Worm (Caenorhabditis elegans) whole organism, young adult: ENCODE results near the gene flp-23.

Experiments used
- B0019.2 ChIP-seq: fragments of 200-800 bp; sonication (Bioruptor generic); conservative IDR thresholded peaks from 2 replicates; pipeline ENCODE4 v1.3.6; 2022; ENCODE audit warnings: missing genetic modification reagents, missing genetic modification characterization, missing compliant biosample characterization
- B0336.3 ChIP-seq: fragments of 200-800 bp; sonication (Bioruptor generic); IDR thresholded peaks from 2 replicates; pipeline ENCODE4 v1.3.6; 2022; ENCODE audit warnings: missing genetic modification characterization, missing compliant biosample characterization
- F10E7.11 ChIP-seq: sonication (generic microtip); optimal IDR thresholded peaks from 2 replicates; lab custom pipeline; 2017; ENCODE audit warnings: mild to moderate bottlenecking, missing genetic modification characterization, moderate library complexity, missing compliant biosample characterization
- F22D6.2 ChIP-seq: sonication (generic microtip); optimal IDR thresholded peaks from 2 replicates; lab custom pipeline; 2016; ENCODE audit warnings: mild to moderate bottlenecking, missing genetic modification characterization, missing compliant biosample characterization
- F49E8.2 ChIP-seq: sonication (generic microtip); optimal IDR thresholded peaks from 3 replicates; lab custom pipeline; 2017; ENCODE audit warnings: missing genetic modification characterization, mild to moderate bottlenecking, missing compliant biosample characterization, antibody characterized with exemption, moderate library complexity; ENCODE audit not compliant: insufficient read depth
- F52B5.7 ChIP-seq: sonication (generic microtip); optimal IDR thresholded peaks from 2 replicates; lab custom pipeline; 2016; ENCODE audit warnings: mild to moderate bottlenecking, missing genetic modification characterization, missing compliant biosample characterization
- F55B11.4 ChIP-seq: sonication (generic microtip); optimal IDR thresholded peaks from 2 replicates; lab custom pipeline; 2016; ENCODE audit warnings: missing compliant biosample characterization, missing genetic modification characterization, borderline replicate concordance; ENCODE audit not compliant: insufficient read depth
- F57A8.1 ChIP-seq: fragments of 200-800 bp; sonication (Bioruptor generic); optimal IDR thresholded peaks from 2 replicates; lab custom pipeline; 2018; ENCODE audit warnings: mild to moderate bottlenecking, missing genetic modification characterization, moderate library complexity, missing compliant biosample characterization
- F57C9.4 ChIP-seq: sonication (generic microtip); optimal IDR thresholded peaks from 2 replicates; lab custom pipeline; 2017; ENCODE audit warnings: mild to moderate bottlenecking, missing genetic modification characterization, missing compliant biosample characterization
- K11D2.4 ChIP-seq: fragments of 200-800 bp; sonication (Bioruptor generic); IDR thresholded peaks from 2 replicates; pipeline ENCODE4 v1.3.6; 2022; ENCODE audit warnings: missing genetic modification reagents, missing genetic modification characterization, missing compliant biosample characterization
- T07F8.4 ChIP-seq: sonication (generic microtip); optimal IDR thresholded peaks from 2 replicates; lab custom pipeline; 2016; ENCODE audit warnings: mild to moderate bottlenecking, missing genetic modification characterization, moderate library complexity, missing compliant biosample characterization
- T26A5.8 ChIP-seq: sonication (generic microtip); optimal IDR thresholded peaks from 2 replicates; lab custom pipeline; 2016; ENCODE audit warnings: missing genetic modification characterization, missing compliant biosample characterization
- Y53F4B.3 ChIP-seq: fragments of 200-800 bp; sonication (Bioruptor generic); IDR thresholded peaks from 2 replicates; pipeline ENCODE4 v1.3.6; 2022; ENCODE audit warnings: missing genetic modification reagents, missing genetic modification characterization, missing compliant biosample characterization
- attf-5 ChIP-seq: fragments of 200-800 bp; sonication (Bioruptor generic); optimal IDR thresholded peaks from 2 replicates; lab custom pipeline; 2018; ENCODE audit warnings: mild to moderate bottlenecking, missing genetic modification characterization, missing compliant biosample characterization
- attf-6 ChIP-seq: fragments of 200-800 bp; sonication (Bioruptor generic); IDR thresholded peaks from 2 replicates; pipeline ENCODE4 v1.3.6; 2022; ENCODE audit warnings: missing genetic modification reagents, missing genetic modification characterization, missing compliant biosample characterization
- ccch-3 ChIP-seq: fragments of 200-800 bp; sonication (Bioruptor generic); optimal IDR thresholded peaks from 2 replicates; lab custom pipeline; 2018; ENCODE audit warnings: mild to moderate bottlenecking, missing genetic modification characterization, missing compliant biosample characterization
- cebp-1 ChIP-seq, 2 experiments: fragments of 200-800 bp in 1 of 2; sonication (Bioruptor generic) in 1 of 2; sonication (generic microtip) in 1 of 2; IDR thresholded peaks in 1 of 2; optimal IDR thresholded peaks in 1 of 2; 2 replicates each; pipeline versions ENCODE4 v1.3.6 to Lab custom; 2017 to 2022; ENCODE audit warnings: missing compliant biosample characterization in 2 of 2, missing genetic modification characterization in 2 of 2, mild to moderate bottlenecking in 1 of 2, missing genetic modification reagents in 1 of 2, moderate library complexity in 1 of 2
- cebp-2 ChIP-seq: fragments of 200-800 bp; sonication (Bioruptor generic); IDR thresholded peaks from 2 replicates; pipeline ENCODE4 v1.3.6; 2022; ENCODE audit warnings: missing genetic modification characterization, missing compliant biosample characterization
- ceh-27 ChIP-seq: fragments of 200-800 bp; sonication (Bioruptor generic); optimal IDR thresholded peaks from 2 replicates; lab custom pipeline; 2018; ENCODE audit warnings: mild to moderate bottlenecking, missing genetic modification characterization, moderate library complexity, missing compliant biosample characterization
- ceh-40 ChIP-seq: fragments of 200-800 bp; sonication (Bioruptor generic); IDR thresholded peaks from 2 replicates; pipeline ENCODE4 v1.3.6; 2022; ENCODE audit warnings: missing genetic modification characterization, missing compliant biosample characterization
- ceh-79 ChIP-seq: sonication (generic microtip); optimal IDR thresholded peaks from 2 replicates; lab custom pipeline; 2017; ENCODE audit warnings: mild to moderate bottlenecking, missing genetic modification characterization, missing compliant biosample characterization
- chd-7 ChIP-seq: sonication (generic microtip); optimal IDR thresholded peaks from 2 replicates; lab custom pipeline; 2016; ENCODE audit warnings: mild to moderate bottlenecking, missing genetic modification characterization, moderate library complexity, missing compliant biosample characterization
- egl-18 ChIP-seq: fragments of 200-800 bp; sonication (Bioruptor generic); IDR thresholded peaks from 2 replicates; pipeline ENCODE4 v1.3.6; 2022; ENCODE audit warnings: missing genetic modification reagents, missing genetic modification characterization, missing compliant biosample characterization
- egl-44 ChIP-seq: fragments of 200-800 bp; sonication (Bioruptor generic); IDR thresholded peaks from 2 replicates; pipeline ENCODE4 v1.3.6; 2022; ENCODE audit warnings: missing genetic modification reagents, missing genetic modification characterization, missing compliant biosample characterization
- egrh-3 ChIP-seq: fragments of 200-800 bp; sonication (Bioruptor generic); IDR thresholded peaks from 2 replicates; pipeline ENCODE4 v1.3.6; 2022; ENCODE audit warnings: missing genetic modification reagents, missing genetic modification characterization, missing compliant biosample characterization
- ets-4 ChIP-seq: fragments of 200-800 bp; sonication (Bioruptor generic); optimal IDR thresholded peaks from 2 replicates; lab custom pipeline; 2018; ENCODE audit warnings: mild to moderate bottlenecking, missing genetic modification characterization, missing compliant biosample characterization
- gei-17 ChIP-seq: fragments of 200-800 bp; sonication (Bioruptor generic); optimal IDR thresholded peaks from 2 replicates; lab custom pipeline; 2018; ENCODE audit warnings: mild to moderate bottlenecking, missing genetic modification characterization, missing compliant biosample characterization
- hsf-1 ChIP-seq: fragments of 200-800 bp; sonication (Bioruptor generic); IDR thresholded peaks from 2 replicates; pipeline ENCODE4 v1.3.6; 2022; ENCODE audit warnings: missing genetic modification reagents, missing genetic modification characterization, missing compliant biosample characterization
- lin-35 ChIP-seq, 3 experiments: fragments of 150-350 bp in 2 of 3; sonication (generic microtip) in 1 of 3; optimal IDR thresholded peaks; 2 replicates each; lab custom pipeline; 2014 to 2018; ENCODE audit warnings: missing biosample characterization in 3 of 3, missing genetic modification characterization in 3 of 3, missing genetic modification reagents in 3 of 3
- lin-40 ChIP-seq: sonication (generic microtip); optimal IDR thresholded peaks from 2 replicates; lab custom pipeline; 2016; ENCODE audit warnings: missing genetic modification characterization, mild to moderate bottlenecking, missing compliant biosample characterization, missing genotype, missing genetic modification reagents
- lin-54 ChIP-seq: fragments of 200-800 bp; sonication (Bioruptor generic); optimal IDR thresholded peaks from 2 replicates; lab custom pipeline; 2018; ENCODE audit warnings: mild to moderate bottlenecking, missing genetic modification characterization, missing compliant biosample characterization
- mel-28 ChIP-seq: sonication (generic microtip); optimal IDR thresholded peaks from 2 replicates; lab custom pipeline; 2016; ENCODE audit warnings: borderline replicate concordance, mild to moderate bottlenecking, missing genetic modification characterization, missing compliant biosample characterization
- mxl-1 ChIP-seq: sonication (generic microtip); optimal IDR thresholded peaks from 2 replicates; lab custom pipeline; 2016; ENCODE audit warnings: missing genetic modification characterization, missing compliant biosample characterization
- nfya-2 ChIP-seq: fragments of 200-800 bp; sonication (Bioruptor generic); IDR thresholded peaks from 2 replicates; pipeline ENCODE4 v1.3.6; 2022; ENCODE audit warnings: missing genetic modification reagents, missing genetic modification characterization, missing compliant biosample characterization
- nhr-120 ChIP-seq: fragments of 200-800 bp; sonication (Bioruptor generic); IDR thresholded peaks from 2 replicates; pipeline ENCODE4 v1.3.6; 2022; ENCODE audit warnings: missing genetic modification characterization, missing compliant biosample characterization
- pbrm-1 ChIP-seq: fragments of 200-800 bp; sonication (Bioruptor generic); IDR thresholded peaks from 2 replicates; pipeline ENCODE4 v1.3.6; 2022; ENCODE audit warnings: missing genetic modification reagents, missing genetic modification characterization, missing compliant biosample characterization
- repo-1 ChIP-seq: sonication (generic microtip); optimal IDR thresholded peaks from 2 replicates; lab custom pipeline; 2017; ENCODE audit warnings: mild to moderate bottlenecking, missing genetic modification characterization, missing compliant biosample characterization
- sea-2 ChIP-seq: fragments of 200-800 bp; sonication (Bioruptor generic); IDR thresholded peaks from 2 replicates; pipeline ENCODE4 v1.3.6; 2022; ENCODE audit warnings: missing genetic modification characterization, missing compliant biosample characterization
- tbp1 ChIP-seq: fragments of 200-800 bp; sonication (Bioruptor generic); optimal IDR thresholded peaks from 2 replicates; lab custom pipeline; 2018; ENCODE audit warnings: mild to moderate bottlenecking, missing genetic modification characterization, missing compliant biosample characterization
- unc-130 ChIP-seq: sonication (generic microtip); optimal IDR thresholded peaks from 2 replicates; lab custom pipeline; 2016; ENCODE audit warnings: missing genetic modification reagents, missing genetic modification characterization, missing compliant biosample characterization
- unc-62 ChIP-seq: fragments of 150-350 bp; optimal IDR thresholded peaks from 2 replicates; lab custom pipeline; 2014; ENCODE audit warnings: missing biosample characterization, missing genetic modification reagents, missing genetic modification characterization
- xnd-1 ChIP-seq: sonication (generic microtip); optimal IDR thresholded peaks from 2 replicates; lab custom pipeline; 2016; ENCODE audit warnings: missing genotype, missing genetic modification reagents, missing genetic modification characterization, missing compliant biosample characterization
- zfh-2 ChIP-seq: fragments of 200-800 bp; sonication (Bioruptor generic); conservative IDR thresholded peaks from 2 replicates; pipeline ENCODE4 v1.3.6; 2022; ENCODE audit warnings: missing genetic modification reagents, missing genetic modification characterization, missing compliant biosample characterization
- zim-3 ChIP-seq: sonication (generic microtip); optimal IDR thresholded peaks from 2 replicates; lab custom pipeline; 2017; ENCODE audit warnings: mild to moderate bottlenecking, missing genetic modification characterization, moderate library complexity, missing compliant biosample characterization
- ztf-22 ChIP-seq: fragments of 200-800 bp; sonication (Bioruptor generic); optimal IDR thresholded peaks from 2 replicates; lab custom pipeline; 2018; ENCODE audit warnings: mild to moderate bottlenecking, missing genetic modification characterization, moderate library complexity, missing compliant biosample characterization
- ztf-25 ChIP-seq: fragments of 200-800 bp; sonication (Bioruptor generic); IDR thresholded peaks from 2 replicates; pipeline ENCODE4 v1.3.6; 2022; ENCODE audit warnings: missing genetic modification reagents, missing genetic modification characterization, missing compliant biosample characterization
- ztf-26 ChIP-seq: sonication (generic microtip); optimal IDR thresholded peaks from 2 replicates; lab custom pipeline; 2017; ENCODE audit warnings: missing genetic modification characterization, missing compliant biosample characterization
- ztf-3 ChIP-seq: fragments of 200-800 bp; sonication (Bioruptor generic); optimal IDR thresholded peaks from 2 replicates; lab custom pipeline; 2018; ENCODE audit warnings: mild to moderate bottlenecking, missing genetic modification characterization, missing compliant biosample characterization

The flp-23 gene

ce11 chrIII:8685590-8686240 is 35.1 kb downstream of the flp-23 start (continued):
- TF ChIP-seq unc-130 (GFP tag; lab: Kevin White, UChicago) (no peak), chd-7 (tag; lab: Kevin White, UChicago) (peak; percentile 66), attf-5 (no peak), lin-54 (GFP tag; lab: Kevin White, UChicago) (peak; percentile 11), egl-18 (GFP tag; lab: Robert Waterston, UW) (no peak), attf-6 (GFP tag; lab: Robert Waterston, UW) (no peak), F49E8.2 (tag; lab: Kevin White, UChicago) (no peak), F52B5.7 (peak; percentile 18), ets-4 (GFP tag; lab: Kevin White, UChicago) (no peak), K11D2.4 (GFP tag; lab: Robert Waterston, UW) (peak; percentile 40; the same call in 1 of the 2 replicates), T26A5.8 (tag; lab: Kevin White, UChicago) (peak; percentile 29), B0336.3 (GFP tag; lab: Robert Waterston, UW) (peak; percentile 77), ztf-22 (no peak), zfh-2 (GFP tag; lab: Robert Waterston, UW) (no peak), mxl-1 (tag; lab: Kevin White, UChicago) (no peak), ceh-79 (tag; lab: Kevin White, UChicago) (peak; percentile 9), ccch-3 (GFP tag; lab: Kevin White, UChicago) (no peak), zim-3 (tag; lab: Kevin White, UChicago) (no peak), B0019.2 (no peak), T07F8.4 (tag; lab: Kevin White, UChicago) (no peak), nfya-2 (GFP tag; lab: Robert Waterston, UW) (no peak), tbp1 (GFP tag; lab: Kevin White, UChicago) (no peak), F57C9.4 (tag; lab: Kevin White, UChicago) (peak; percentile 64), nhr-120 (0 out of 2 replicates have a peak, but pooled peaks have one; percentile 16), ztf-25 (GFP tag; lab: Robert Waterston, UW) (no peak), sea-2 (GFP tag; lab: Robert Waterston, UW) (no peak), hsf-1 (GFP tag; lab: Robert Waterston, UW) (0 out of 2 replicates have a peak, but pooled peaks have one; percentile 24), egl-44 (GFP tag; lab: Robert Waterston, UW) (peak; percentile 48; the same call in 1 of the 2 replicates), cebp-2 (0 out of 2 replicates have a peak, but pooled peaks have one; percentile 7), cebp-1 (GFP tag; IDR thresholded peaks at IDR 0.05; lab: Robert Waterston, UW) (peak; percentile 42; the same call in 1 of the 2 replicates), cebp-1 (tag; optimal IDR thresholded peaks at IDR 0.05; lab: Kevin White, UChicago) (peak; percentile 53), unc-62 (GFP tag; lab: Kevin White, UChicago) (no peak), ztf-26 (tag; lab: Kevin White, UChicago) (peak; percentile 55), mel-28 (tag; lab: Kevin White, UChicago) (no peak), repo-1 (tag; lab: Kevin White, UChicago) (peak; percentile 71), pbrm-1 (GFP tag; lab: Robert Waterston, UW) (peak; percentile 60; the same call in 1 of the 2 replicates), lin-35 (GFP tag; optimal IDR thresholded peaks at IDR 0.05; lab: Kevin White, UChicago) (no peak), F57A8.1 (GFP tag; lab: Kevin White, UChicago) (no peak), ztf-3 (GFP tag; lab: Kevin White, UChicago) (peak; percentile 17), lin-40 (no peak), F55B11.4 (tag; lab: Kevin White, UChicago) (no peak), egrh-3 (GFP tag; lab: Robert Waterston, UW) (no peak), ceh-40 (GFP tag; lab: Robert Waterston, UW) (peak; percentile 81), F22D6.2 (tag; lab: Kevin White, UChicago) (no peak), Y53F4B.3 (no peak), gei-17 (GFP tag; lab: Kevin White, UChicago) (no peak), xnd-1 (no peak), F10E7.11 (tag; lab: Kevin White, UChicago) (peak; percentile 83), ceh-27 (no peak)
